Worm (Caenorhabditis elegans): Measurements from ENCODE around the gene C17C3.24.

DNA sequence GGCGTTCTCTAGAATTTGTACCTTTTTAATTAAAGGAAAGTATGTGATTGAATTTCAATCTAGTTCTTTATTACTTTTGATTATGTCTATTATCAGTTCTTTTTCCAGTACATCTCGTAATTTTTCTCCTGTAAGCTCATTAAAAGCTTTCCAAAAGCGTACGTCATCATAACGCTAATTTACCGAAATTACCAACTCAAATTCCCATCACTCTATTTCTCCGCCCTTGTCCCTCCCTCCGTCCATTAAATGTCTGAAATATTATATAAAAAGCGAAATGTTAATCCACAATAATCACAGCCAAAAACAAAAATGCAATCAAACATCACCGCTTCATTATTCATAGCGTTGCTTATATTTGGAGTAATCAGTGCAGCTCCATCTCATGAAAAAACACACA is 12.7 kb upstream of the C17C3.24 start, which contains the start of gene ins-12:
- no peak for TF ChIP-seq flt-1 (GFP tag; IDR thresholded peaks at IDR 0.05)
- no peak for TF ChIP-seq tab-1 (GFP tag; IDR thresholded peaks at IDR 0.05)
- no peak for TF ChIP-seq cog-1 (tag; optimal IDR thresholded peaks at IDR 0.05)
- no peak for TF ChIP-seq ztf-29 (GFP tag; IDR thresholded peaks at IDR 0.05)
